Worm (Caenorhabditis elegans): ENCODE data around the gene K08D8.4.

DNA sequence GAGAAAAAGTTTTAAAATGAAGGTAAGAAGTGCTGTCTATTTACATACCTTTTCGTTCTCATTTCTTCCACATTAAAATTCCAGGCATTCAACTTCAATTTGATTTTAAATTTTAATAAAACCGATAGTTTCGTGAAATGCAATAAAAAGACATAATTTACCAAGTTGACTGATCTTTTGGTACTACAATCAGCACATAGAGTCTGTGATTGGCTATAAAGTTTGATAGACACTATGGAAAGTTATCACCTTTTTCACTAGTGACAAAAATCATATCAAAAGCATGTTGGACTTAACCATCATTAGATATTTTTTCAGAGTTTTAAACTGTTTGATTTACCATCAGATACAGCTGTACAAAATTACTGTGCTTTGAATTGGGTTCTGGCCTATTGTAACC lies 5.7 kb upstream of the K08D8.4 start, which contains the start of gene srz-15:
- TF ChIP-seq lin-13 (tag; optimal IDR thresholded peaks at IDR 0.05) = no peak
- TF ChIP-seq mab-5 (tag; optimal IDR thresholded peaks at IDR 0.05) = no peak
- TF ChIP-seq nhr-12 (tag; optimal IDR thresholded peaks at IDR 0.05) = no peak
- no peak for TF ChIP-seq pha-4 (tag; optimal IDR thresholded peaks at IDR 0.05)
- no peak for TF ChIP-seq nhr-237 (tag; optimal IDR thresholded peaks at IDR 0.05)
- no peak for TF ChIP-seq nhr-28 (tag; optimal IDR thresholded peaks at IDR 0.05)
- TF ChIP-seq snpc-4 (tag; optimal IDR thresholded peaks at IDR 0.05) = no peak

Measured in whole organism, mixed stage, embryonic.